Fruit fly (Drosophila melanogaster) whole organism, embryonic: Measurements from ENCODE around the gene CG31436.

ENCODE experiments used
- Adf1 ChIP-seq: fragments of 200-800 bp; sonication (Bioruptor generic); IDR thresholded peaks from 2 replicates; pipeline ENCODE4 v1.3.6; 2022; ENCODE audit warnings: missing biosample characterization, missing genetic modification characterization
- Antp ChIP-seq: fragments of 200-800 bp; sonication (Bioruptor generic); optimal IDR thresholded peaks from 3 replicates; lab custom pipeline; 2016; ENCODE audit warnings: missing biosample characterization, missing genetic modification characterization
- BtbVII ChIP-seq: fragments of 200-800 bp; sonication (Bioruptor generic); optimal IDR thresholded peaks from 3 replicates; lab custom pipeline; 2017; ENCODE audit warnings: missing biosample characterization, mild to moderate bottlenecking, missing genetic modification characterization
- CG10654 ChIP-seq: fragments of 200-800 bp; sonication (Bioruptor generic); optimal IDR thresholded peaks from 2 replicates; lab custom pipeline; 2016; ENCODE audit warnings: missing biosample characterization, missing genetic modification characterization
- CG12071 ChIP-seq: fragments of 200-800 bp; sonication (Bioruptor generic); optimal IDR thresholded peaks from 3 replicates; lab custom pipeline; 2018; ENCODE audit warnings: missing biosample characterization, mild to moderate bottlenecking, missing genetic modification characterization
- CG12104 ChIP-seq: fragments of 200-800 bp; sonication (Bioruptor generic); optimal IDR thresholded peaks from 3 replicates; lab custom pipeline; 2016; ENCODE audit warnings: missing biosample characterization, missing genetic modification characterization
- CG12299 ChIP-seq: fragments of 200-800 bp; sonication (Bioruptor generic); optimal IDR thresholded peaks from 2 replicates; lab custom pipeline; 2018; ENCODE audit warnings: missing biosample characterization, mild to moderate bottlenecking, missing genetic modification characterization
- CG13287 ChIP-seq: fragments of 200-800 bp; sonication (Bioruptor generic); IDR thresholded peaks from 2 replicates; pipeline ENCODE4 v1.3.6; 2022; ENCODE audit warnings: missing biosample characterization, missing genetic modification characterization; ENCODE audit not compliant: partially characterized antibody
- CG16815 ChIP-seq: fragments of 200-800 bp; sonication (Bioruptor generic); optimal IDR thresholded peaks from 3 replicates; lab custom pipeline; 2017; ENCODE audit warnings: missing biosample characterization, mild to moderate bottlenecking, missing genetic modification characterization
- CG17568 ChIP-seq: fragments of 200-800 bp; sonication (Bioruptor generic); optimal IDR thresholded peaks from 2 replicates; lab custom pipeline; 2018; ENCODE audit warnings: missing biosample characterization, mild to moderate bottlenecking, missing genetic modification characterization, moderate library complexity
- CG18476 ChIP-seq: fragments of 200-800 bp; sonication (Bioruptor generic); optimal IDR thresholded peaks from 2 replicates; lab custom pipeline; 2016; ENCODE audit warnings: missing biosample characterization, mild to moderate bottlenecking, missing genetic modification characterization
- CG18619 ChIP-seq: fragments of 200-800 bp; sonication (Bioruptor generic); optimal IDR thresholded peaks from 3 replicates; lab custom pipeline; 2017; ENCODE audit warnings: missing biosample characterization, mild to moderate bottlenecking, missing genetic modification characterization
- CG2199 ChIP-seq: fragments of 200-800 bp; sonication (Bioruptor generic); IDR thresholded peaks from 3 replicates; pipeline ENCODE4 v1.3.6; 2022; ENCODE audit warnings: missing biosample characterization, missing genetic modification characterization
- CG3163 ChIP-seq: fragments of 200-800 bp; sonication (Bioruptor generic); optimal IDR thresholded peaks from 3 replicates; lab custom pipeline; 2016; ENCODE audit warnings: missing biosample characterization, missing genetic modification characterization
- CG33213 ChIP-seq: fragments of 200-800 bp; sonication (Bioruptor generic); optimal IDR thresholded peaks from 3 replicates; lab custom pipeline; 2016; ENCODE audit warnings: missing biosample characterization, missing genetic modification characterization
- CG4617 ChIP-seq: fragments of 200-800 bp; sonication (Bioruptor generic); optimal IDR thresholded peaks from 3 replicates; lab custom pipeline; 2016; ENCODE audit warnings: missing biosample characterization, missing genetic modification characterization, borderline replicate concordance
- CG9797 ChIP-seq: fragments of 200-800 bp; sonication (Bioruptor generic); optimal IDR thresholded peaks from 3 replicates; lab custom pipeline; 2018; ENCODE audit warnings: missing biosample characterization, mild to moderate bottlenecking, missing genetic modification characterization
- CG9817 ChIP-seq: fragments of 200-800 bp; sonication (Bioruptor generic); optimal IDR thresholded peaks from 2 replicates; lab custom pipeline; 2018; ENCODE audit warnings: missing biosample characterization, mild to moderate bottlenecking, missing genetic modification characterization, moderate library complexity
- Dfd ChIP-seq, 2 experiments: fragments of >200 bp; optimal IDR thresholded peaks; 2 replicates each; lab custom pipeline; 2017; ENCODE audit warnings: missing biosample characterization in 2 of 2, missing genetic modification characterization in 2 of 2
- Elba2 ChIP-seq: fragments of 200-800 bp; sonication (Bioruptor generic); optimal IDR thresholded peaks from 3 replicates; lab custom pipeline; 2016; ENCODE audit warnings: missing biosample characterization, missing genetic modification characterization
- Hey ChIP-seq: fragments of 200-800 bp; sonication (Bioruptor generic); optimal IDR thresholded peaks from 3 replicates; lab custom pipeline; 2018; ENCODE audit warnings: missing biosample characterization, mild to moderate bottlenecking, missing genetic modification characterization
- Lim3 ChIP-seq: fragments of 200-800 bp; sonication (Bioruptor generic); IDR thresholded peaks from 2 replicates; pipeline ENCODE4 v1.3.6; 2022; ENCODE audit warnings: missing biosample characterization, missing genetic modification characterization
- MBD-R2 ChIP-seq: fragments of 200-800 bp; sonication (Bioruptor generic); IDR thresholded peaks from 2 replicates; pipeline ENCODE4 v1.3.6; 2022; ENCODE audit warnings: missing biosample characterization, missing genetic modification characterization
- Mrtf ChIP-seq: fragments of 200-800 bp; sonication (Bioruptor generic); IDR thresholded peaks from 3 replicates; pipeline ENCODE4 v1.3.6; 2022; ENCODE audit warnings: missing biosample characterization, missing genetic modification characterization
- Optix ChIP-seq: fragments of 200-800 bp; sonication (Bioruptor generic); IDR thresholded peaks from 3 replicates; pipeline ENCODE4 v1.3.6; 2022; ENCODE audit warnings: missing biosample characterization, missing genetic modification characterization
- Rx ChIP-seq: fragments of 200-800 bp; sonication (Bioruptor generic); IDR thresholded peaks from 2 replicates; pipeline ENCODE4 v1.3.6; 2022; ENCODE audit warnings: missing biosample characterization, missing genetic modification characterization
- Trl ChIP-seq, 3 experiments: fragments of >200 bp in 2 of 3; fragments of 200-800 bp in 1 of 3; sonication (Bioruptor generic) in 1 of 3; optimal IDR thresholded peaks; 2 replicates in 1 of 3; 3 replicates in 2 of 3; lab custom pipeline; 2016 to 2017; ENCODE audit warnings: missing biosample characterization in 1 of 3, missing genetic modification characterization in 1 of 3
- aop ChIP-seq: fragments of 200-800 bp; sonication (Bioruptor generic); IDR thresholded peaks from 2 replicates; pipeline ENCODE4 v1.3.6; 2022; ENCODE audit warnings: missing biosample characterization, missing genetic modification characterization
- bigmax ChIP-seq: fragments of 200-800 bp; sonication (Bioruptor generic); optimal IDR thresholded peaks from 2 replicates; lab custom pipeline; 2018; ENCODE audit warnings: missing biosample characterization, mild to moderate bottlenecking, missing genetic modification characterization
- br ChIP-seq: fragments of >200 bp; optimal IDR thresholded peaks from 2 replicates; lab custom pipeline; 2017
- bsh ChIP-seq, 2 experiments: fragments of 200-800 bp; sonication (Bioruptor generic); optimal IDR thresholded peaks; 2 replicates each; lab custom pipeline; 2017 to 2018; ENCODE audit warnings: mild to moderate bottlenecking in 2 of 2, missing biosample characterization in 2 of 2, missing genetic modification characterization in 2 of 2, moderate library complexity in 1 of 2
- ci ChIP-seq: fragments of 200-800 bp; sonication (Bioruptor generic); IDR thresholded peaks from 3 replicates; pipeline ENCODE4 v1.3.6; 2022; ENCODE audit warnings: missing biosample characterization, missing genetic modification characterization
- croc ChIP-seq: fragments of 200-800 bp; sonication (Bioruptor generic); conservative IDR thresholded peaks from 3 replicates; pipeline ENCODE4 v1.3.6; 2022; ENCODE audit warnings: missing biosample characterization, missing genetic modification characterization
- crp ChIP-seq, 2 experiments: fragments of 200-800 bp; sonication (Bioruptor generic); optimal IDR thresholded peaks; 2 replicates in 1 of 2; 3 replicates in 1 of 2; lab custom pipeline; 2017; ENCODE audit warnings: missing biosample characterization in 2 of 2, missing genetic modification characterization in 2 of 2, mild to moderate bottlenecking in 1 of 2, moderate library complexity in 1 of 2
- danr ChIP-seq: fragments of 200-800 bp; sonication (Bioruptor generic); IDR thresholded peaks from 2 replicates; pipeline ENCODE4 v1.3.6; 2022; ENCODE audit warnings: missing biosample characterization, missing genetic modification characterization
- eve ChIP-seq, 2 experiments: fragments of >200 bp; optimal IDR thresholded peaks; 2 replicates each; lab custom pipeline; 2017; ENCODE audit warnings: missing biosample characterization in 2 of 2, missing genetic modification characterization in 2 of 2
- exex ChIP-seq: fragments of 200-800 bp; sonication (Bioruptor generic); optimal IDR thresholded peaks from 4 replicates; lab custom pipeline; 2018; ENCODE audit warnings: missing biosample characterization, mild to moderate bottlenecking, missing genetic modification characterization, moderate library complexity
- eyg ChIP-seq: fragments of 200-800 bp; sonication (Bioruptor generic); optimal IDR thresholded peaks from 3 replicates; lab custom pipeline; 2016; ENCODE audit warnings: missing biosample characterization, missing genetic modification characterization
- gcm ChIP-seq: fragments of 200-800 bp; sonication (Bioruptor generic); optimal IDR thresholded peaks from 2 replicates; lab custom pipeline; 2019; ENCODE audit warnings: missing biosample characterization, mild to moderate bottlenecking, missing genetic modification characterization, moderate library complexity
- jigr1 ChIP-seq: fragments of 200-800 bp; sonication (Bioruptor generic); IDR thresholded peaks from 3 replicates; pipeline ENCODE4 v1.3.6; 2022; ENCODE audit warnings: missing biosample characterization, missing genetic modification characterization
- kah ChIP-seq: fragments of 200-800 bp; sonication (Bioruptor generic); optimal IDR thresholded peaks from 2 replicates; lab custom pipeline; 2018; ENCODE audit warnings: missing biosample characterization, mild to moderate bottlenecking, missing genetic modification characterization
- kni ChIP-seq: fragments of 200-800 bp; sonication (Bioruptor generic); optimal IDR thresholded peaks from 3 replicates; lab custom pipeline; 2017; ENCODE audit warnings: mild to moderate bottlenecking, missing biosample characterization, missing genetic modification reagents, missing genetic modification characterization
- maf-S ChIP-seq: fragments of 200-800 bp; sonication (Bioruptor generic); optimal IDR thresholded peaks from 2 replicates; lab custom pipeline; 2016; ENCODE audit warnings: missing biosample characterization, missing genetic modification characterization
- mirr ChIP-seq: fragments of 200-800 bp; sonication (Bioruptor generic); optimal IDR thresholded peaks from 3 replicates; lab custom pipeline; 2018; ENCODE audit warnings: missing biosample characterization, mild to moderate bottlenecking, missing genetic modification characterization
- nerfin-1 ChIP-seq: fragments of 200-800 bp; sonication (Bioruptor generic); optimal IDR thresholded peaks from 3 replicates; lab custom pipeline; 2019; ENCODE audit warnings: missing biosample characterization, mild to moderate bottlenecking, missing genetic modification characterization, moderate library complexity
- pan ChIP-seq, 4 experiments: fragments of >200 bp in 3 of 4; fragments of 200-800 bp in 1 of 4; sonication (Bioruptor generic) in 1 of 4; optimal IDR thresholded peaks in 3 of 4; IDR thresholded peaks in 1 of 4; 2 replicates each; pipeline versions ENCODE4 v1.3.6 to Lab custom; 2017 to 2022; ENCODE audit warnings: missing biosample characterization in 2 of 4, missing genetic modification characterization in 2 of 4, mixed read lengths in 1 of 4
- pfk ChIP-seq: fragments of 200-800 bp; sonication (Bioruptor generic); optimal IDR thresholded peaks from 2 replicates; lab custom pipeline; 2018; ENCODE audit warnings: missing biosample characterization, mild to moderate bottlenecking, missing genetic modification characterization, moderate library complexity
- scrt ChIP-seq: fragments of 200-800 bp; sonication (Bioruptor generic); optimal IDR thresholded peaks from 2 replicates; lab custom pipeline; 2018; ENCODE audit warnings: missing biosample characterization, mild to moderate bottlenecking, missing genetic modification characterization, moderate library complexity
- tna ChIP-seq: fragments of 200-800 bp; sonication (Bioruptor generic); IDR thresholded peaks from 2 replicates; pipeline ENCODE4 v1.3.6; 2022; ENCODE audit warnings: missing biosample characterization, missing genetic modification characterization; ENCODE audit not compliant: partially characterized antibody

CG31436 gene

DNA sequence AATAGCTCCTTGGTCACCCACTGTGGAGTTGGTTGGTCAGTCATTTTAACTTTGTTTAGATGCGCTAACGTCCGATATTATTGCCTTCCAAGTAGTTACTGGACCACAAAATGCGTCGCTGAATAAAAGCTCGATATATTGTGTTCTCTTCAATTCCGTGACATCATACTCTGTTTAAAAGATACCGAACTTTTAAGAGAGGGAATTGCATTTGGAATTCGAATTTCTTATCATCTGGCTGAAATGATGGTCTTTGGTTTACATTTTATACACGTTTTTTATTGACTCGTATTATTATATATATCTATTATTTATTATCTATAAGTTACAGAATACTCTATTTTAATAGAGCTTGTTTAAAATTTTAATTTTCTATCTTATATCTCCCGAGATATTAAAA is 27.2 kb downstream of the CG31436 start, which contains the start of gene CHKov2:
TSS of gene CHKov2 (minus strand) at position 101 of the 400 bp plus-strand sequence.
- TF ChIP-seq CG3163 (GFP tag; lab: Kevin White, UChicago), result peak; percentile 55
- TF ChIP-seq pfk (GFP tag; lab: Kevin White, UChicago), result no peak
- no peak for TF ChIP-seq br (lab: Kevin White, UChicago)
- no peak for TF ChIP-seq maf-S
- peak in 1 of 2 experiments; percentile 11 for TF ChIP-seq Trl (optimal IDR thresholded peaks at IDR 0.05; lab: Kevin White, UChicago)
- no peak for TF ChIP-seq Trl (GFP tag; optimal IDR thresholded peaks at IDR 0.05; lab: Kevin White, UChicago)

dm6 chr3R:25335065-25335464 is 31.1 kb downstream of the CG31436 start, which contains the start of the genes CG10669 and CG11902:
CG10669 (minus strand) TSS chr3R:25335243.
CG11902 (plus strand) TSS chr3R:25335257.
- TF ChIP-seq Dfd (GFP tag; optimal IDR thresholded peaks at IDR 0.05; lab: Kevin White, UChicago) (no peak), CG2199 (GFP tag; lab: Robert Waterston, UW) (no peak), CG9817 (tag; lab: Kevin White, UChicago) (no peak), bigmax (GFP tag; lab: Kevin White, UChicago) (peak; percentile 3), scrt (GFP tag; lab: Kevin White, UChicago) (peak; percentile 23), Adf1 (GFP tag; lab: Robert Waterston, UW) (no peak), pan (optimal IDR thresholded peaks at IDR 0.05; lab: Kevin White, UChicago) (no peak), pan (GFP tag; optimal IDR thresholded peaks at IDR 0.05 in 1 of 2, IDR thresholded peaks at IDR 0.05 in 1 of 2) (no peak), Elba2 (GFP tag; lab: Kevin White, UChicago) (peak; percentile 18), Hey (tag; lab: Kevin White, UChicago) (no peak), jigr1 (GFP tag; lab: Robert Waterston, UW) (no peak), exex (tag; lab: Kevin White, UChicago) (no peak), CG13287 (peak; percentile 26; the same call in 1 of the 2 replicates), CG18476 (GFP tag; lab: Kevin White, UChicago) (no peak), eve (GFP tag; optimal IDR thresholded peaks at IDR 0.05; lab: Kevin White, UChicago) (no peak), CG12104 (no peak), Lim3 (no peak), danr (GFP tag; lab: Robert Waterston, UW) (no peak), aop (GFP tag; lab: Robert Waterston, UW) (no peak), CG18619 (GFP tag; lab: Kevin White, UChicago) (no peak), CG9797 (GFP tag; lab: Kevin White, UChicago) (peak; percentile 60), CG12299 (no peak), Optix (GFP tag; lab: Robert Waterston, UW) (no peak), Mrtf (GFP tag; lab: Robert Waterston, UW) (no peak), Rx (GFP tag; lab: Robert Waterston, UW) (no peak), gcm (GFP tag; lab: Kevin White, UChicago) (no peak), Antp (no peak), kah (GFP tag; lab: Kevin White, UChicago) (peak; percentile 14), nerfin-1 (no peak), bsh (GFP tag; optimal IDR thresholded peaks at IDR 0.05; lab: Kevin White, UChicago) (no peak), crp (GFP tag; optimal IDR thresholded peaks at IDR 0.05; lab: Kevin White, UChicago) (peak; percentile 86 to 98), CG33213 (no peak), CG12071 (GFP tag; lab: Kevin White, UChicago) (no peak), CG10654 (GFP tag; lab: Kevin White, UChicago) (no peak), MBD-R2 (GFP tag; lab: Robert Waterston, UW) (peak; percentile 97), tna (no peak), CG17568 (no peak), BtbVII (GFP tag; lab: Kevin White, UChicago) (no peak), CG16815 (GFP tag; lab: Kevin White, UChicago) (no peak), croc (GFP tag; lab: Robert Waterston, UW) (no peak), eyg (no peak), mirr (GFP tag; lab: Kevin White, UChicago) (no peak), CG4617 (GFP tag; lab: Kevin White, UChicago) (peak; percentile 29), kni (GFP tag; lab: Kevin White, UChicago) (no peak), ci (GFP tag; lab: Robert Waterston, UW) (0 out of 3 replicates have a peak, but pooled peaks have one; percentile 9)
